Worm (Caenorhabditis elegans) whole organism, young adult: ENCODE measurements around the gene T26H5.11.

ENCODE experiments used
- attf-3 ChIP-seq: fragments of 200-800 bp; sonication (Bioruptor generic); conservative IDR thresholded peaks from 2 replicates; pipeline ENCODE4 v1.3.6; 2022; ENCODE audit warnings: missing genetic modification reagents, missing genetic modification characterization, missing compliant biosample characterization
- bed-1 ChIP-seq: fragments of 200-800 bp; sonication (Bioruptor generic); IDR thresholded peaks from 2 replicates; pipeline ENCODE4 v1.3.6; 2022; ENCODE audit warnings: missing genetic modification reagents, missing genetic modification characterization, missing compliant biosample characterization
- cebp-2 ChIP-seq: fragments of 200-800 bp; sonication (Bioruptor generic); IDR thresholded peaks from 2 replicates; pipeline ENCODE4 v1.3.6; 2022; ENCODE audit warnings: missing genetic modification characterization, missing compliant biosample characterization
- egl-18 ChIP-seq: fragments of 200-800 bp; sonication (Bioruptor generic); IDR thresholded peaks from 2 replicates; pipeline ENCODE4 v1.3.6; 2022; ENCODE audit warnings: missing genetic modification reagents, missing genetic modification characterization, missing compliant biosample characterization
- ets-4 ChIP-seq: fragments of 200-800 bp; sonication (Bioruptor generic); optimal IDR thresholded peaks from 2 replicates; lab custom pipeline; 2018; ENCODE audit warnings: mild to moderate bottlenecking, missing genetic modification characterization, missing compliant biosample characterization
- let-607 ChIP-seq, 2 experiments: fragments of 200-800 bp in 1 of 2; sonication (Bioruptor generic) in 1 of 2; sonication (generic microtip) in 1 of 2; optimal IDR thresholded peaks; 2 replicates each; lab custom pipeline; 2016 to 2018; ENCODE audit warnings: mild to moderate bottlenecking in 2 of 2, missing compliant biosample characterization in 2 of 2, missing genetic modification characterization in 2 of 2, moderate library complexity in 2 of 2, missing genotype in 1 of 2
- ztf-26 ChIP-seq: sonication (generic microtip); optimal IDR thresholded peaks from 2 replicates; lab custom pipeline; 2017; ENCODE audit warnings: missing genetic modification characterization, missing compliant biosample characterization

ce11 chrV:15493680-15494079 is 49.6 kb upstream of the T26H5.11 start, which contains the start of gene srh-218:
- TF ChIP-seq let-607 (tag; optimal IDR thresholded peaks at IDR 0.05; lab: Kevin White, UChicago) (no peak), bed-1 (no peak), attf-3 (GFP tag; lab: Robert Waterston, UW) (no peak), ets-4 (no peak), ztf-26 (tag; lab: Kevin White, UChicago) (no peak), cebp-2 (GFP tag; lab: Robert Waterston, UW) (no peak), egl-18 (no peak)
